Fruit fly (Drosophila melanogaster): ENCODE data around the gene CG14441.
A peak's percentile ranks its signal among the peaks of the same experiment; 100 is the strongest.

The CG14441 gene

DNA sequence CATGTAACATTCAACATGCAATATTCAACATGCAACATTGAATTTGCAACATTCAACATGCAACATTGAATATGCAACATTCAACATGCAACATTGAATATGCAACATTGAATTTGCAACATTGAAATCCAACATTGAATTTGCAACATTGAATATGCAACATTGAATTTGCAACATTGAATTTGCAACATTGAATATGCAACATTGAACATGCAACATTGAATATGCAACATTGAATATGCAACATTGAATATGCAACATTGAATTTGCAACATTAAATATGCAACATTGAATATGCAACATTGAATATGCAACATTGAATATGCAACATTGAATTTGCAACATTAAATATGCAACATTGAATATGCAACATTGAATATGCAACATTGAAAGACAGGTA is 32.8 kb downstream of the CG14441 start:
- TF ChIP-seq CG11504 (tag; optimal IDR thresholded peaks at IDR 0.05) (peak; percentile 53), CG3838 (GFP tag; optimal IDR thresholded peaks at IDR 0.05) (peak; percentile 94)

DNA sequence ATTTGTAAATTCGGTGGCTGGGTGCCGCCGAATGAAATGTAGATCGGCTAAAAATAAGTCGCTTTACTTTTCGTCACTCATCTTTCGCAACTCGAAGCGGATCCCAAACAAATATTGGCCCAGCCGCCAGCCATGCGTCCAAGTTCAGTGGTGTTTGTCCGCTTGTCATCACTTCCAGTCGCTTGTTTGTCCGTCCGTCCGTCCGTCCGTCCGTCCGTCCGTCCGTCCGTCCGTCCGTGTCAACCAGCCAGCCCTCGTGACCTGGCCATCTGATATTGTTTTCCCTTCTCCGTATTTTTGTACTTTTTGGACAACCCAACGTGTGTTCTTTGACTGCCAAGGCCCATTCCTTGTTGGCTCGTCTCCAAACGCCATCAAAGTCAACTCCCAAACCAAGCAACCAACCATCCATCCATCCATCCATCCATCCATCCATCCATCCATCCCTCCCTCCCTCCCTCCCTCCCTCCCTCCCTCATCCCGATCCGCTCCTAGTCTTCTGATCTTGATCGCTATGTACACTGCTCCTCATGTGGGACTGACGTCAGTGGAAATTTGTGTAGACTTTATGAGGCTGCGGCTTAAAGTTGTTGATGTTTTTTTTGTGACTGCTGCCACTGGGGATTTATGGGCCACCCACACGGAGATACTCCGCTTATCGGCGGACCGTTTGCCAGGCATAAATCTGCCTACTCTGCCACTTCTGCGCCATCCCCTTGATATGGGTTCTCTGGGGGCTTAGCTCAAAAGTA is 34.2 kb downstream of the CG14441 start:
- TF ChIP-seq CG18599 (GFP tag; optimal IDR thresholded peaks at IDR 0.05) (peak; percentile 38), CG8089 (GFP tag; optimal IDR thresholded peaks at IDR 0.05) (no peak), eyg (GFP tag; optimal IDR thresholded peaks at IDR 0.05) (no peak), CG33557 (GFP tag; optimal IDR thresholded peaks at IDR 0.05) (no peak), wek (GFP tag; optimal IDR thresholded peaks at IDR 0.05) (no peak), CG8290 (GFP tag; optimal IDR thresholded peaks at IDR 0.05) (no peak), CG8290 (tag; optimal IDR thresholded peaks at IDR 0.05) (peak in 1 of 2 experiments; percentile 38), sug (tag; optimal IDR thresholded peaks at IDR 0.05) (peak; percentile 42), Ssrp (tag; optimal IDR thresholded peaks at IDR 0.05) (no peak), Rx (GFP tag; IDR thresholded peaks at IDR 0.05) (no peak), fd64A (GFP tag; optimal IDR thresholded peaks at IDR 0.05) (peak; percentile 3), CG2116 (GFP tag; optimal IDR thresholded peaks at IDR 0.05) (no peak), ATbp (GFP tag; optimal IDR thresholded peaks at IDR 0.05) (peak; percentile 1), sens (GFP tag) (peak; percentile 50), Xrp1 (GFP tag; IDR thresholded peaks at IDR 0.05) (0 out of 2 replicates have a peak, but pooled peaks have one; percentile 15), CG10979 (tag; optimal IDR thresholded peaks at IDR 0.05) (no peak), lab (GFP tag; optimal IDR thresholded peaks at IDR 0.05) (peak; percentile 29), Hr39 (optimal IDR thresholded peaks at IDR 0.05) (peak; percentile 93), Hr78 (GFP tag; optimal IDR thresholded peaks at IDR 0.05) (no peak), br (optimal IDR thresholded peaks at IDR 0.05) (no peak), Side (GFP tag; optimal IDR thresholded peaks at IDR 0.05) (no peak), nau (GFP tag; optimal IDR thresholded peaks at IDR 0.05) (no peak), CG10209 (GFP tag; optimal IDR thresholded peaks at IDR 0.05) (no peak), ssp (GFP tag; IDR thresholded peaks at IDR 0.05) (no peak), lola (GFP tag; optimal IDR thresholded peaks at IDR 0.05) (peak in 1 of 3 experiments; percentile 14), CG32532 (GFP tag; IDR thresholded peaks at IDR 0.05) (no peak), Stat92E (GFP tag; optimal IDR thresholded peaks at IDR 0.05) (peak in 1 of 3 experiments; percentile 53), Gug (GFP tag; IDR thresholded peaks at IDR 0.05) (no peak), CG2678 (tag; optimal IDR thresholded peaks at IDR 0.05) (peak; percentile 39), Fer1 (GFP tag; optimal IDR thresholded peaks at IDR 0.05) (peak; percentile 14), CG4730 (GFP tag; IDR thresholded peaks at IDR 0.05) (no peak), Med (GFP tag) (peak; percentile 40), pnt (GFP tag; optimal IDR thresholded peaks at IDR 0.05) (no peak), CG15073 (GFP tag; optimal IDR thresholded peaks at IDR 0.05) (no peak), CG13296 (GFP tag; optimal IDR thresholded peaks at IDR 0.05) (peak; percentile 34), mld (GFP tag; IDR thresholded peaks at IDR 0.05; ENCODE audit: partially characterized antibody) (no peak), CG5180 (GFP tag; optimal IDR thresholded peaks at IDR 0.05) (peak; percentile 5)

Data from whole organism, embryonic.